Fruit fly (Drosophila melanogaster): ENCODE results near the gene bbg.

The bbg gene

dm6 chr3L:14462322-14462721, 73.8 kb downstream of the bbg start (continued):
- TF ChIP-seq Gug (GFP tag; IDR thresholded peaks at IDR 0.05) (peak; percentile 31; the same call in 1 of the 2 replicates), fd59A (GFP tag; optimal IDR thresholded peaks at IDR 0.05) (peak; percentile 6), spab (GFP tag; optimal IDR thresholded peaks at IDR 0.05) (peak; percentile 7), CG10631 (GFP tag; optimal IDR thresholded peaks at IDR 0.05) (peak; percentile 58), net (GFP tag; optimal IDR thresholded peaks at IDR 0.05) (peak; percentile 22), svp (GFP tag) (no peak), CG11294 (GFP tag; IDR thresholded peaks at IDR 0.05) (peak; percentile 32; the same call in 1 of the 2 replicates), achi (GFP tag; optimal IDR thresholded peaks at IDR 0.05) (peak; percentile 54)

DNA sequence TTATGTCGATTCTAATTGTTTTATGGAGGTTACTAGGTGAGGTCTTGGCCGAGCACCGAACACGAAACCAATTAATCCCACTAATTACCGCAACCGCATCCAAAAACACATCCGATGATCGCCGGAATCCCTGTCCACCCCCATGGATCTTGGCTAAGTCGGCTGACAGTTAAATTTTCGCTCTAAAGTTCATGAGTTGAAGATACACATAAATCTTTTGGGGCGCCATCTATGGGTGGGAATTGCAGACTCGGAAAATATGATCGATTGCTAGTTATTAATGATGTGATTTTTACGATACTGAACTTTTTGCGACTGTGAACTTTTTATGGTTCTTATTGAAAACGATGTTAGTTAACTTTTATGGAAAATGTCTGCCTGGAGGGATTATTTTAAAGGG, 75.0 kb downstream of the bbg start:
- no peak for TF ChIP-seq Sox102F (GFP tag; optimal IDR thresholded peaks at IDR 0.05)
- no peak for TF ChIP-seq CG6808 (GFP tag; optimal IDR thresholded peaks at IDR 0.05)
- no peak for TF ChIP-seq CG7368 (GFP tag; optimal IDR thresholded peaks at IDR 0.05)
- no peak for TF ChIP-seq CG3032 (tag; optimal IDR thresholded peaks at IDR 0.05)
- no peak for TF ChIP-seq eg (GFP tag; IDR thresholded peaks at IDR 0.05)

- TF ChIP-seq CG10669 (GFP tag; optimal IDR thresholded peaks at IDR 0.05) (no peak), Eip78C (GFP tag) (peak; percentile 2), fkh (GFP tag; optimal IDR thresholded peaks at IDR 0.05) (no peak), svp (GFP tag) (peak; percentile 85)
Observed at dm6 chr3L:14456898-14457297, 79.2 kb downstream of the bbg start.

DNA sequence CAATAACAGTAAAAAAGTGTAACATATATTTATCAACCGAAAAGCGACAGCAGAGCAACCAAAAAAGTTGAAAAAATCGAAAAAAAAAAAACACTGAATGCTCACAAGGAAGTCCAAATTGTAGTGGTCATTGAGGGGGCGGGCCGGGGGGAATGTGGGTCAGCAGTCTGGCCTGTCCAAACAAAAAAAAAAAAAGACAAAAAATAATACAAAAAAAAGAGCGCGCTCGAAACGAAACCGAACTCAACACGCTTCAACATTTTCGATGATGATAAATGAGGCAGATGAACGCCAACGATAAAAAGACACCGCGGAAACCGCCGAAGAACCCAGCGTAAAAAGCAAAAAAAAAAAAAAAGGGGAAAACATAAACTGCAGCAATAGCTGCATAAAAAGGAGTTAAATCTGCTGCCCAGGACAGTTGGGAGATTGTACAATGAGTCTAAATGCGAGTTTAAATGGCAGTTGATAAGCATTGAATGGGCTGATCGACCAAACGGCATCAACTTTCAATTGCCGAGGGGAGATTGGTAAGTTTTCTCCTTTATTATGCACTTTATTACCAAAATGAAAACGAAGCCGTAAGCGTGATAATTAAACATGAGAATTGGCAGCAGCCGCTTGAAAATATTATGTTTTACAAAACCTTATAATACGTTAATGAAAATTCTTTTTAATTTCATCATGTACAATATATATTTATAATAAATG, 80.0 kb downstream of the bbg start:
- peak; percentile 31 for TF ChIP-seq pdm3 (GFP tag; optimal IDR thresholded peaks at IDR 0.05)
- peak; percentile 77 for TF ChIP-seq CG6854 (GFP tag; optimal IDR thresholded peaks at IDR 0.05)
- peak; percentile 17 for TF ChIP-seq CG3919 (GFP tag; optimal IDR thresholded peaks at IDR 0.05)
- no peak for TF ChIP-seq acj6 (GFP tag; optimal IDR thresholded peaks at IDR 0.05)
- TF ChIP-seq CG8119 (GFP tag; IDR thresholded peaks at IDR 0.05): peak; percentile 53; the same call in 2 of the 3 replicates
- TF ChIP-seq lz (GFP tag; optimal IDR thresholded peaks at IDR 0.05): no peak
- peak; percentile 50; the same call in 1 of the 3 replicates for TF ChIP-seq eg (GFP tag; IDR thresholded peaks at IDR 0.05)
- TF ChIP-seq Eip78C (GFP tag): peak; percentile 69
- TF ChIP-seq achi (GFP tag; optimal IDR thresholded peaks at IDR 0.05): peak; percentile 38
- TF ChIP-seq cyc (GFP tag; optimal IDR thresholded peaks at IDR 0.05): no peak
- TF ChIP-seq Met (GFP tag; optimal IDR thresholded peaks at IDR 0.05): peak; percentile 41
- TF ChIP-seq CG6792 (GFP tag; optimal IDR thresholded peaks at IDR 0.05): peak; percentile 17
- TF ChIP-seq Eip75B (GFP tag; optimal IDR thresholded peaks at IDR 0.05): peak; percentile 50
- peak; percentile 69; the same call in 2 of the 3 replicates for TF ChIP-seq CG6163 (GFP tag; IDR thresholded peaks at IDR 0.05)
- TF ChIP-seq CG1621 (tag; optimal IDR thresholded peaks at IDR 0.05): no peak
- peak; percentile 30 for TF ChIP-seq CG8632 (GFP tag; optimal IDR thresholded peaks at IDR 0.05)
- no peak for TF ChIP-seq Hr38 (GFP tag; optimal IDR thresholded peaks at IDR 0.05)
- no peak for TF ChIP-seq CG32006 (GFP tag; optimal IDR thresholded peaks at IDR 0.05)
- TF ChIP-seq CG8319 (GFP tag; optimal IDR thresholded peaks at IDR 0.05): no peak
- TF ChIP-seq CG10669 (GFP tag; optimal IDR thresholded peaks at IDR 0.05): no peak
- peak; percentile 43 for TF ChIP-seq CG15336 (GFP tag; IDR thresholded peaks at IDR 0.05)
- TF ChIP-seq topi (GFP tag; optimal IDR thresholded peaks at IDR 0.05): peak; percentile 33
- no peak for TF ChIP-seq CG4318 (GFP tag; optimal IDR thresholded peaks at IDR 0.05)
- TF ChIP-seq CG11762 (GFP tag; optimal IDR thresholded peaks at IDR 0.05; ENCODE audit: insufficient read depth): no peak
- TF ChIP-seq CG34406 (GFP tag; optimal IDR thresholded peaks at IDR 0.05): peak; percentile 57
- peak; percentile 78 for TF ChIP-seq svp (GFP tag)
- peak; percentile 14 for TF ChIP-seq vri (GFP tag; optimal IDR thresholded peaks at IDR 0.05)
- TF ChIP-seq Blimp-1 (GFP tag; optimal IDR thresholded peaks at IDR 0.05): peak; percentile 67
- no peak for TF ChIP-seq Sox14 (GFP tag; optimal IDR thresholded peaks at IDR 0.05)
- peak; percentile 66 for TF ChIP-seq Sox102F (GFP tag; optimal IDR thresholded peaks at IDR 0.05)
- peak; percentile 0 for TF ChIP-seq Eip93F (GFP tag; optimal IDR thresholded peaks at IDR 0.05)
- peak; percentile 8 for TF ChIP-seq CG7368 (GFP tag; optimal IDR thresholded peaks at IDR 0.05)
- TF ChIP-seq ss (GFP tag; optimal IDR thresholded peaks at IDR 0.05): peak in 1 of 2 experiments; percentile 4
- peak; percentile 25 for TF ChIP-seq Smox (GFP tag; optimal IDR thresholded peaks at IDR 0.05)
- TF ChIP-seq esn (GFP tag; optimal IDR thresholded peaks at IDR 0.05): peak; percentile 7
- TF ChIP-seq net (GFP tag; optimal IDR thresholded peaks at IDR 0.05): peak; percentile 50

All from whole organism, prepupa.